Worm (Caenorhabditis elegans) whole organism, young adult: ENCODE results near the gene srw-140.

Source experiments
- C17E4.6 ChIP-seq: fragments of 200-800 bp; sonication (Bioruptor generic); IDR thresholded peaks from 2 replicates; pipeline ENCODE4 v1.3.6; 2022; ENCODE audit warnings: missing genetic modification reagents, missing genetic modification characterization, missing compliant biosample characterization
- ama-1 ChIP-seq, 3 experiments: fragments of 150-350 bp in 1 of 3; sonication (generic microtip) in 2 of 3; optimal IDR thresholded peaks; 2 replicates each; lab custom pipeline; 2014 to 2018; ENCODE audit warnings: missing biosample characterization in 2 of 3, missing genetic modification characterization in 2 of 3, missing genetic modification reagents in 2 of 3
- attf-5 ChIP-seq: fragments of 200-800 bp; sonication (Bioruptor generic); optimal IDR thresholded peaks from 2 replicates; lab custom pipeline; 2018; ENCODE audit warnings: mild to moderate bottlenecking, missing genetic modification characterization, missing compliant biosample characterization
- bed-1 ChIP-seq: fragments of 200-800 bp; sonication (Bioruptor generic); IDR thresholded peaks from 2 replicates; pipeline ENCODE4 v1.3.6; 2022; ENCODE audit warnings: missing genetic modification reagents, missing genetic modification characterization, missing compliant biosample characterization
- ceh-58 ChIP-seq: fragments of 200-800 bp; sonication (Bioruptor generic); IDR thresholded peaks from 2 replicates; pipeline ENCODE4 v1.3.6; 2022; ENCODE audit warnings: missing genetic modification characterization, missing compliant biosample characterization
- ekl-4 ChIP-seq: fragments of 200-800 bp; sonication (Bioruptor generic); IDR thresholded peaks from 2 replicates; pipeline ENCODE4 v1.3.6; 2022; ENCODE audit warnings: missing genetic modification reagents, missing genetic modification characterization, missing compliant biosample characterization
- lir-1 ChIP-seq: fragments of 200-800 bp; sonication (Bioruptor generic); conservative IDR thresholded peaks from 2 replicates; pipeline ENCODE4 v1.3.6; 2022; ENCODE audit warnings: missing genetic modification reagents, missing genetic modification characterization, missing compliant biosample characterization
- ztf-18 ChIP-seq: sonication (generic microtip); optimal IDR thresholded peaks from 2 replicates; lab custom pipeline; 2016; ENCODE audit warnings: missing genotype, mild to moderate bottlenecking, missing genetic modification characterization, missing compliant biosample characterization
- ztf-22 ChIP-seq: fragments of 200-800 bp; sonication (Bioruptor generic); optimal IDR thresholded peaks from 2 replicates; lab custom pipeline; 2018; ENCODE audit warnings: mild to moderate bottlenecking, missing genetic modification characterization, moderate library complexity, missing compliant biosample characterization

DNA sequence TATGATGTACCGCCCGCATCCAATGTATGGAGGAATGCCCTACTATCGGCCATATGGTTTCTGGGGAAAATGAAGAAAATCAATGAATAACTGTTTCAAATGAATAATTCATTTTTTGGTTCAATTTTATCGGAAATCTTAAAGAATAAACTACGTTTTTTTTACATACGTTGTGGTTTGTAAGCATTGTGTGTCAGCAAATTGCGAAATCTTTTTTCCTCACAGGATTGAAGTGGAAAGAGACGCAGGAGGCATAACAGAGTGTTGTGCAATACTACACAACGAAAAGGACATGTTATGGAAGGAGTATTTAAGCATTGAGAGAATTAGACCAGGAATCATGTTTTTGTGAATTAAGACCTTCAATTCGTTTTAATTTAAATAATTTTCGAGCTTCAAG is 34.1 kb upstream of the srw-140 start:
- TF ChIP-seq ztf-18 (no peak), ceh-58 (no peak), bed-1 (no peak), attf-5 (GFP tag; lab: Kevin White, UChicago) (peak; percentile 44), C17E4.6 (GFP tag; lab: Robert Waterston, UW) (no peak), ekl-4 (GFP tag; lab: Robert Waterston, UW) (no peak), ama-1 (optimal IDR thresholded peaks at IDR 0.05; lab: Kevin White, UChicago) (no peak), ama-1 (GFP tag; optimal IDR thresholded peaks at IDR 0.05; lab: Kevin White, UChicago) (no peak), ztf-22 (GFP tag; lab: Kevin White, UChicago) (no peak), lir-1 (GFP tag; lab: Robert Waterston, UW) (no peak)
